Worm (Caenorhabditis elegans): Measurements from ENCODE around the gene F17A2.13.

ce11 chrX:12304231-12304630 lies 17.2 kb upstream of the F17A2.13 start:
- 0 out of 2 replicates have a peak, but pooled peaks have one; percentile 64 for TF ChIP-seq K11D2.4 (GFP tag; IDR thresholded peaks at IDR 0.05)
- no peak for TF ChIP-seq Y53G8AR.9 (GFP tag; conservative IDR thresholded peaks at IDR 0.05)
- no peak for TF ChIP-seq ztf-28 (GFP tag; IDR thresholded peaks at IDR 0.05)
- no peak for TF ChIP-seq egrh-3 (GFP tag; IDR thresholded peaks at IDR 0.05)
